Worm (Caenorhabditis elegans) whole organism, L2 larva: ENCODE measurements around the gene F08C6.18.
A peak's percentile ranks its signal among the peaks of the same experiment; 100 is the strongest.

Source experiments
- C34F6.9 ChIP-seq: fragments of 150-350 bp; optimal IDR thresholded peaks from 2 replicates; lab custom pipeline; 2014; ENCODE audit warnings: missing biosample characterization, missing genetic modification characterization
- F13H6.1 ChIP-seq: sonication (generic microtip); optimal IDR thresholded peaks from 2 replicates; lab custom pipeline; 2016; ENCODE audit warnings: missing genetic modification characterization, missing compliant biosample characterization
- R02D3.7 ChIP-seq: fragments of 150-350 bp; optimal IDR thresholded peaks from 2 replicates; lab custom pipeline; 2014; ENCODE audit warnings: missing biosample characterization, missing genetic modification characterization
- ZK546.5 ChIP-seq: sonication (generic microtip); optimal IDR thresholded peaks from 2 replicates; lab custom pipeline; 2017; ENCODE audit warnings: missing biosample characterization, missing genetic modification characterization
- alr-1 ChIP-seq: fragments of 150-350 bp; optimal IDR thresholded peaks from 2 replicates; lab custom pipeline; 2014; ENCODE audit warnings: missing biosample characterization, missing genetic modification characterization
- aly-2 ChIP-seq: fragments of 150-350 bp; optimal IDR thresholded peaks from 2 replicates; lab custom pipeline; 2014; ENCODE audit warnings: missing biosample characterization, missing genetic modification characterization
- ama-1 ChIP-seq: fragments of 150-350 bp; optimal IDR thresholded peaks from 2 replicates; lab custom pipeline; 2018; ENCODE audit warnings: inconsistent platforms
- blmp-1 ChIP-seq: sonication (generic microtip); optimal IDR thresholded peaks from 2 replicates; lab custom pipeline; 2017; ENCODE audit warnings: missing genetic modification characterization, mild to moderate bottlenecking, missing compliant biosample characterization, antibody characterized with exemption, moderate library complexity; ENCODE audit not compliant: insufficient read depth
- ceh-16 ChIP-seq: fragments of 150-350 bp; optimal IDR thresholded peaks from 2 replicates; lab custom pipeline; 2014; ENCODE audit warnings: missing biosample characterization, missing genetic modification characterization
- ceh-82 ChIP-seq: fragments of 150-350 bp; optimal IDR thresholded peaks from 2 replicates; lab custom pipeline; 2014; ENCODE audit warnings: missing biosample characterization, missing genetic modification characterization
- dmd-4 ChIP-seq: sonication (generic microtip); optimal IDR thresholded peaks from 2 replicates; lab custom pipeline; 2017; ENCODE audit warnings: missing biosample characterization, missing genetic modification characterization
- egl-27 ChIP-seq: sonication (generic microtip); optimal IDR thresholded peaks from 3 replicates; lab custom pipeline; 2017; ENCODE audit warnings: missing biosample characterization, missing genetic modification reagents, missing genetic modification characterization
- elt-1 ChIP-seq: fragments of 150-350 bp; optimal IDR thresholded peaks from 2 replicates; lab custom pipeline; 2014; ENCODE audit warnings: missing biosample characterization, missing genetic modification characterization
- elt-3 ChIP-seq: sonication (generic microtip); optimal IDR thresholded peaks from 2 replicates; lab custom pipeline; 2017; ENCODE audit warnings: missing biosample characterization, missing genetic modification characterization
- fos-1 ChIP-seq: fragments of 150-350 bp; optimal IDR thresholded peaks from 2 replicates; lab custom pipeline; 2014; ENCODE audit warnings: missing biosample characterization, missing genetic modification characterization
- gmeb-1 ChIP-seq: fragments of 150-350 bp; optimal IDR thresholded peaks from 2 replicates; lab custom pipeline; 2014; ENCODE audit warnings: missing biosample characterization, missing genetic modification characterization
- lin-11 ChIP-seq: fragments of 150-350 bp; sonication (generic microtip); optimal IDR thresholded peaks from 2 replicates; lab custom pipeline; 2014; ENCODE audit warnings: missing biosample characterization, missing genetic modification characterization, inconsistent platforms, mixed read lengths
- lin-13 ChIP-seq: fragments of 150-350 bp; optimal IDR thresholded peaks from 2 replicates; lab custom pipeline; 2014; ENCODE audit warnings: missing biosample characterization, missing genetic modification reagents, missing genetic modification characterization
- lsy-2 ChIP-seq, 2 experiments: fragments of 150-350 bp in 1 of 2; sonication (generic microtip) in 1 of 2; optimal IDR thresholded peaks; 2 replicates each; lab custom pipeline; 2014 to 2017; ENCODE audit warnings: missing biosample characterization in 2 of 2, missing genetic modification characterization in 2 of 2
- mab-5 ChIP-seq: fragments of 150-350 bp; optimal IDR thresholded peaks from 2 replicates; lab custom pipeline; 2014; ENCODE audit warnings: missing biosample characterization, missing genetic modification characterization
- mbf-1 ChIP-seq: sonication (generic microtip); optimal IDR thresholded peaks from 2 replicates; lab custom pipeline; 2017; ENCODE audit warnings: missing biosample characterization, missing genetic modification characterization
- mdl-1 ChIP-seq, 2 experiments: fragments of 150-350 bp in 1 of 2; sonication (generic microtip) in 1 of 2; optimal IDR thresholded peaks; 2 replicates each; lab custom pipeline; 2017; ENCODE audit warnings: missing biosample characterization in 2 of 2, missing genetic modification characterization in 2 of 2
- nhr-10 ChIP-seq: sonication (generic microtip); optimal IDR thresholded peaks from 2 replicates; lab custom pipeline; 2017; ENCODE audit warnings: missing biosample characterization, missing genetic modification characterization
- nhr-11 ChIP-seq: fragments of 150-350 bp; optimal IDR thresholded peaks from 2 replicates; lab custom pipeline; 2014; ENCODE audit warnings: missing biosample characterization, missing genetic modification characterization
- nhr-12 ChIP-seq: fragments of 150-350 bp; optimal IDR thresholded peaks from 2 replicates; lab custom pipeline; 2014; ENCODE audit warnings: missing biosample characterization, missing genetic modification characterization
- nhr-129 ChIP-seq: fragments of 150-350 bp; optimal IDR thresholded peaks from 2 replicates; lab custom pipeline; 2014; ENCODE audit warnings: missing biosample characterization, missing genetic modification characterization
- nhr-21 ChIP-seq: fragments of 150-350 bp; optimal IDR thresholded peaks from 2 replicates; lab custom pipeline; 2014; ENCODE audit warnings: missing biosample characterization, missing genetic modification characterization
- nhr-237 ChIP-seq: fragments of 150-350 bp; optimal IDR thresholded peaks from 2 replicates; lab custom pipeline; 2014; ENCODE audit warnings: missing biosample characterization, missing genetic modification characterization
- nhr-25 ChIP-seq: fragments of 150-350 bp; sonication (generic microtip); optimal IDR thresholded peaks from 3 replicates; lab custom pipeline; 2014; ENCODE audit warnings: missing biosample characterization, missing genetic modification characterization
- nhr-6 ChIP-seq: fragments of 150-350 bp; optimal IDR thresholded peaks from 2 replicates; lab custom pipeline; 2014; ENCODE audit warnings: missing biosample characterization, missing genetic modification characterization
- nhr-77 ChIP-seq: fragments of 150-350 bp; optimal IDR thresholded peaks from 2 replicates; lab custom pipeline; 2014; ENCODE audit warnings: missing biosample characterization, missing genetic modification characterization
- peb-1 ChIP-seq: fragments of 150-350 bp; optimal IDR thresholded peaks from 2 replicates; lab custom pipeline; 2014; ENCODE audit warnings: missing biosample characterization, missing genetic modification characterization
- sem-4 ChIP-seq: fragments of 150-350 bp; optimal IDR thresholded peaks from 2 replicates; lab custom pipeline; 2014; ENCODE audit warnings: missing biosample characterization, missing genetic modification reagents, missing genetic modification characterization
- skn-1 ChIP-seq: sonication (generic microtip); optimal IDR thresholded peaks from 2 replicates; lab custom pipeline; 2017; ENCODE audit warnings: missing biosample characterization, missing genetic modification characterization
- sma-3 ChIP-seq: sonication (generic microtip); optimal IDR thresholded peaks from 2 replicates; lab custom pipeline; 2016; ENCODE audit warnings: missing genetic modification reagents, missing genetic modification characterization, missing compliant biosample characterization
- sma-9 ChIP-seq, 2 experiments: fragments of 150-350 bp in 1 of 2; sonication (generic microtip) in 1 of 2; optimal IDR thresholded peaks; 2 replicates each; lab custom pipeline; 2014 to 2016; ENCODE audit warnings: missing genetic modification characterization in 2 of 2, mild to moderate bottlenecking in 1 of 2, missing biosample characterization in 1 of 2, missing compliant biosample characterization in 1 of 2, missing genetic modification reagents in 1 of 2, moderate library complexity in 1 of 2
- snpc-4 ChIP-seq: fragments of 150-350 bp; optimal IDR thresholded peaks from 2 replicates; lab custom pipeline; 2014; ENCODE audit warnings: missing biosample characterization, missing genetic modification characterization
- unc-39 ChIP-seq: fragments of 150-350 bp; optimal IDR thresholded peaks from 2 replicates; lab custom pipeline; 2014; ENCODE audit warnings: missing biosample characterization, missing genetic modification characterization
- unc-55 ChIP-seq: fragments of 150-350 bp; sonication (generic microtip); optimal IDR thresholded peaks from 3 replicates; lab custom pipeline; 2014; ENCODE audit warnings: missing biosample characterization, missing genetic modification reagents, missing genetic modification characterization
- unc-62 ChIP-seq: fragments of 150-350 bp; optimal IDR thresholded peaks from 2 replicates; lab custom pipeline; 2014; ENCODE audit warnings: missing biosample characterization, missing genetic modification reagents, missing genetic modification characterization
- zag-1 ChIP-seq: fragments of 150-350 bp; optimal IDR thresholded peaks from 2 replicates; lab custom pipeline; 2014; ENCODE audit warnings: missing biosample characterization, missing genetic modification characterization
- ztf-1 ChIP-seq: fragments of 200-800 bp; sonication (Bioruptor generic); conservative IDR thresholded peaks from 2 replicates; pipeline ENCODE4 v1.3.6; 2022; ENCODE audit warnings: missing genetic modification characterization, missing compliant biosample characterization
- ztf-11 ChIP-seq: sonication (generic microtip); optimal IDR thresholded peaks from 2 replicates; lab custom pipeline; 2017; ENCODE audit warnings: missing biosample characterization, missing genetic modification characterization
- ztf-4 ChIP-seq: fragments of 150-350 bp; optimal IDR thresholded peaks from 2 replicates; lab custom pipeline; 2014; ENCODE audit warnings: missing biosample characterization, missing genetic modification characterization

The F08C6.18 gene

ce11 chrX:7585610-7586259 lies 12.3 kb upstream of the F08C6.18 start, which contains the start of gene adt-2 (continued):
- TF ChIP-seq snpc-4 (tag; lab: Kevin White, UChicago) (no peak), lsy-2 (tag; optimal IDR thresholded peaks at IDR 0.05; lab: Kevin White, UChicago) (peak in 1 of 2 experiments; percentile 22), skn-1 (tag; lab: Kevin White, UChicago) (no peak), ceh-82 (tag; lab: Kevin White, UChicago) (no peak), C34F6.9 (tag; lab: Kevin White, UChicago) (no peak), R02D3.7 (tag; lab: Kevin White, UChicago) (no peak), nhr-25 (tag; lab: Kevin White, UChicago) (peak; percentile 79), unc-55 (GFP tag; lab: Kevin White, UChicago) (no peak), sem-4 (tag; lab: Kevin White, UChicago) (no peak), mab-5 (tag; lab: Kevin White, UChicago) (no peak), nhr-11 (tag; lab: Kevin White, UChicago) (no peak), ceh-16 (no peak), aly-2 (no peak), alr-1 (no peak), nhr-10 (tag; lab: Kevin White, UChicago) (no peak)

ce11 chrX:7583930-7584329 lies 10.5 kb upstream of the F08C6.18 start:
- no peak for TF ChIP-seq elt-1
- TF ChIP-seq unc-39 (tag; lab: Kevin White, UChicago), result no peak
- no peak for TF ChIP-seq blmp-1 (tag; lab: Kevin White, UChicago)
- no peak for TF ChIP-seq lin-13 (GFP tag; lab: Kevin White, UChicago)
- no peak for TF ChIP-seq C34F6.9 (tag; lab: Kevin White, UChicago)
- TF ChIP-seq mbf-1 (tag; lab: Kevin White, UChicago), result no peak
- peak; percentile 10 for TF ChIP-seq sma-3
- TF ChIP-seq sma-9 (GFP tag; optimal IDR thresholded peaks at IDR 0.05; lab: Kevin White, UChicago), result peak; percentile 19
- no peak for TF ChIP-seq sma-9 (tag; optimal IDR thresholded peaks at IDR 0.05; lab: Kevin White, UChicago)
- peak; percentile 9 for TF ChIP-seq nhr-129 (tag; lab: Kevin White, UChicago)
- no peak for TF ChIP-seq nhr-25 (tag; lab: Kevin White, UChicago)
- TF ChIP-seq fos-1, result no peak
- no peak for TF ChIP-seq alr-1

ce11 chrX:7582223-7582622 lies 8.8 kb upstream of the F08C6.18 start:
- no peak for TF ChIP-seq skn-1 (tag; lab: Kevin White, UChicago)
- no peak for TF ChIP-seq aly-2
- no peak for TF ChIP-seq blmp-1 (tag; lab: Kevin White, UChicago)
- TF ChIP-seq ama-1 (lab: Kevin White, UChicago), result no peak
- no peak for TF ChIP-seq ceh-16
- TF ChIP-seq elt-1, result no peak
- no peak for TF ChIP-seq ZK546.5 (tag; lab: Kevin White, UChicago)
- TF ChIP-seq ztf-1 (GFP tag; lab: Robert Waterston, UW), result no peak
- TF ChIP-seq nhr-12 (tag; lab: Kevin White, UChicago), result no peak
- TF ChIP-seq zag-1 (tag; lab: Kevin White, UChicago), result no peak
- no peak for TF ChIP-seq unc-55 (GFP tag; lab: Kevin White, UChicago)

- TF ChIP-seq mab-5 (tag; lab: Kevin White, UChicago) (no peak), sma-9 (GFP tag; optimal IDR thresholded peaks at IDR 0.05; lab: Kevin White, UChicago) (peak; percentile 61), sma-9 (tag; optimal IDR thresholded peaks at IDR 0.05; lab: Kevin White, UChicago) (no peak), F13H6.1 (tag; lab: Kevin White, UChicago) (peak; percentile 4), aly-2 (no peak), nhr-77 (tag; lab: Kevin White, UChicago) (no peak), gmeb-1 (tag; lab: Kevin White, UChicago) (peak; percentile 30), unc-39 (tag; lab: Kevin White, UChicago) (no peak), nhr-6 (tag; lab: Kevin White, UChicago) (no peak), sma-3 (no peak), ceh-82 (tag; lab: Kevin White, UChicago) (no peak), elt-3 (tag; lab: Kevin White, UChicago) (no peak), sem-4 (tag; lab: Kevin White, UChicago) (no peak), nhr-10 (tag; lab: Kevin White, UChicago) (no peak), alr-1 (no peak), nhr-21 (tag; lab: Kevin White, UChicago) (no peak), mdl-1 (tag; optimal IDR thresholded peaks at IDR 0.05; lab: Kevin White, UChicago) (peak; percentile 41 to 63), zag-1 (tag; lab: Kevin White, UChicago) (peak; percentile 18), ceh-16 (no peak), elt-1 (no peak), ztf-4 (tag; lab: Kevin White, UChicago) (no peak), nhr-237 (tag; lab: Kevin White, UChicago) (no peak), unc-55 (GFP tag; lab: Kevin White, UChicago) (no peak), egl-27 (tag; lab: Kevin White, UChicago) (no peak), dmd-4 (tag; lab: Kevin White, UChicago) (no peak), peb-1 (tag; lab: Kevin White, UChicago) (no peak), skn-1 (tag; lab: Kevin White, UChicago) (no peak), ztf-11 (no peak), fos-1 (peak; percentile 35), R02D3.7 (tag; lab: Kevin White, UChicago) (no peak), snpc-4 (tag; lab: Kevin White, UChicago) (no peak), lsy-2 (tag; optimal IDR thresholded peaks at IDR 0.05; lab: Kevin White, UChicago) (no peak), unc-62 (GFP tag; lab: Kevin White, UChicago) (no peak), lin-11 (tag; lab: Kevin White, UChicago) (no peak)
These were observed 4.9 kb upstream of the F08C6.18 start for ce11 chrX:7578308-7578707.
